Fruit fly (Drosophila melanogaster) whole organism, embryonic: ENCODE measurements around the gene mei-P22.

Experiments
- Abd-B ChIP-seq: fragments of 200-800 bp; sonication (Bioruptor generic); optimal IDR thresholded peaks from 2 replicates; lab custom pipeline; 2018; ENCODE audit warnings: missing biosample characterization, mild to moderate bottlenecking, missing genetic modification characterization, moderate library complexity
- B-H1 ChIP-seq: fragments of 200-800 bp; sonication (Bioruptor generic); IDR thresholded peaks from 3 replicates; pipeline ENCODE4 v1.3.6; 2022; ENCODE audit warnings: missing biosample characterization, missing genetic modification characterization
- Bteb2 ChIP-seq: fragments of 200-800 bp; sonication (Bioruptor generic); optimal IDR thresholded peaks from 2 replicates; lab custom pipeline; 2016; ENCODE audit warnings: missing biosample characterization, missing genetic modification characterization
- CG11560 ChIP-seq: fragments of 200-800 bp; sonication (Bioruptor generic); IDR thresholded peaks from 3 replicates; pipeline ENCODE4 v1.3.6; 2022; ENCODE audit warnings: missing biosample characterization, missing genetic modification characterization
- CG12391 ChIP-seq: fragments of 200-800 bp; sonication (Bioruptor generic); optimal IDR thresholded peaks from 3 replicates; lab custom pipeline; 2018; ENCODE audit warnings: missing biosample characterization, mild to moderate bottlenecking, missing genetic modification characterization, moderate library complexity
- CG14014 ChIP-seq: fragments of 200-800 bp; sonication (Bioruptor generic); IDR thresholded peaks from 2 replicates; pipeline ENCODE4 v1.3.6; 2022; ENCODE audit warnings: missing biosample characterization, missing genetic modification characterization
- CG14050 ChIP-seq: fragments of 200-800 bp; sonication (Bioruptor generic); IDR thresholded peaks from 3 replicates; pipeline ENCODE4 v1.3.6; 2022; ENCODE audit warnings: missing biosample characterization, missing genetic modification characterization
- CG14710 ChIP-seq: fragments of 200-800 bp; sonication (Bioruptor generic); optimal IDR thresholded peaks from 3 replicates; lab custom pipeline; 2019; ENCODE audit warnings: missing biosample characterization, mild to moderate bottlenecking, missing genetic modification characterization, moderate library complexity
- CG1529 ChIP-seq: fragments of 200-800 bp; sonication (Bioruptor generic); optimal IDR thresholded peaks from 3 replicates; lab custom pipeline; 2018; ENCODE audit warnings: missing biosample characterization, missing genetic modification characterization
- CG15479 ChIP-seq: fragments of 200-800 bp; sonication (Bioruptor generic); optimal IDR thresholded peaks from 3 replicates; lab custom pipeline; 2019; ENCODE audit warnings: missing biosample characterization, mild to moderate bottlenecking, missing genetic modification characterization, moderate library complexity
- CG16863 ChIP-seq: fragments of 200-800 bp; sonication (Bioruptor generic); optimal IDR thresholded peaks from 3 replicates; lab custom pipeline; 2016; ENCODE audit warnings: missing biosample characterization, missing genetic modification characterization
- CG17186 ChIP-seq: fragments of 200-800 bp; sonication (Bioruptor generic); optimal IDR thresholded peaks from 3 replicates; lab custom pipeline; 2017; ENCODE audit warnings: missing biosample characterization, missing genetic modification reagents, missing genetic modification characterization
- CG18262 ChIP-seq: fragments of 200-800 bp; optimal IDR thresholded peaks from 3 replicates; lab custom pipeline; 2019; ENCODE audit warnings: missing biosample characterization, mild to moderate bottlenecking, missing genetic modification characterization, moderate library complexity
- CG3995 ChIP-seq: fragments of 200-800 bp; sonication (Bioruptor generic); optimal IDR thresholded peaks from 3 replicates; lab custom pipeline; 2016; ENCODE audit warnings: missing biosample characterization, missing genetic modification characterization
- CG4707 ChIP-seq: fragments of 200-800 bp; sonication (Bioruptor generic); optimal IDR thresholded peaks from 2 replicates; lab custom pipeline; 2018; ENCODE audit warnings: missing biosample characterization, mild to moderate bottlenecking, missing genetic modification characterization, moderate library complexity
- CG4854 ChIP-seq: fragments of 200-800 bp; sonication (Bioruptor generic); optimal IDR thresholded peaks from 2 replicates; lab custom pipeline; 2016; ENCODE audit warnings: missing biosample characterization, missing genetic modification characterization, inconsistent platforms
- CG6813 ChIP-seq: fragments of 200-800 bp; sonication (Bioruptor generic); optimal IDR thresholded peaks from 2 replicates; lab custom pipeline; 2017; ENCODE audit warnings: missing biosample characterization, missing genetic modification characterization, mild to moderate bottlenecking, moderate library complexity, missing genetic modification reagents
- CG8359 ChIP-seq: fragments of 200-800 bp; sonication (Bioruptor generic); optimal IDR thresholded peaks from 2 replicates; lab custom pipeline; 2017; ENCODE audit warnings: missing biosample characterization, mild to moderate bottlenecking, missing genetic modification characterization, borderline replicate concordance
- CG8478 ChIP-seq: fragments of >200 bp; optimal IDR thresholded peaks from 2 replicates; lab custom pipeline; 2018
- CG9609 ChIP-seq: fragments of 200-800 bp; sonication (Bioruptor generic); optimal IDR thresholded peaks from 3 replicates; lab custom pipeline; 2016; ENCODE audit warnings: missing biosample characterization, missing genetic modification characterization
- CG9797 ChIP-seq: fragments of 200-800 bp; sonication (Bioruptor generic); optimal IDR thresholded peaks from 3 replicates; lab custom pipeline; 2018; ENCODE audit warnings: missing biosample characterization, mild to moderate bottlenecking, missing genetic modification characterization
- Chrac-16 ChIP-seq: fragments of 200-800 bp; sonication (Bioruptor generic); optimal IDR thresholded peaks from 3 replicates; lab custom pipeline; 2016; ENCODE audit warnings: missing biosample characterization, missing genetic modification characterization
- E2f1 ChIP-seq: fragments of 200-800 bp; sonication (Bioruptor generic); IDR thresholded peaks from 2 replicates; pipeline ENCODE4 v1.3.6; 2022; ENCODE audit warnings: missing biosample characterization, missing genetic modification characterization
- HHEX ChIP-seq: fragments of 200-800 bp; sonication (Bioruptor generic); optimal IDR thresholded peaks from 3 replicates; lab custom pipeline; 2017; ENCODE audit warnings: missing biosample characterization, mild to moderate bottlenecking, missing genetic modification characterization, missing genetic modification reagents
- HLH3B ChIP-seq: fragments of 200-800 bp; sonication (Bioruptor generic); IDR thresholded peaks from 2 replicates; pipeline ENCODE4 v1.3.6; 2022; ENCODE audit warnings: missing biosample characterization, missing genetic modification characterization
- Med ChIP-seq: fragments of 200-800 bp; sonication (Bioruptor generic); peaks from one replicate; lab custom pipeline; 2016; ENCODE audit warnings: missing biosample characterization, missing genetic modification characterization, mild to moderate bottlenecking, inconsistent platforms, moderate library complexity
- Myb ChIP-seq: fragments of 200-800 bp; sonication (Bioruptor generic); optimal IDR thresholded peaks from 2 replicates; lab custom pipeline; 2016; ENCODE audit warnings: missing biosample characterization, missing genetic modification characterization
- NC2β ChIP-seq: fragments of 200-800 bp; sonication (Bioruptor generic); optimal IDR thresholded peaks from 2 replicates; lab custom pipeline; 2016; ENCODE audit warnings: missing biosample characterization, missing genetic modification characterization
- PHDP ChIP-seq: fragments of 200-800 bp; sonication (Bioruptor generic); optimal IDR thresholded peaks from 3 replicates; lab custom pipeline; 2018; ENCODE audit warnings: missing biosample characterization, mild to moderate bottlenecking, missing genetic modification characterization, moderate library complexity
- Rfx ChIP-seq: fragments of 200-800 bp; sonication (Bioruptor generic); IDR thresholded peaks from 2 replicates; pipeline ENCODE4 v1.3.6; 2022; ENCODE audit warnings: missing biosample characterization, missing genetic modification characterization
- Sin3A ChIP-seq: fragments of >200 bp; optimal IDR thresholded peaks from 2 replicates; lab custom pipeline; 2018
- Sox102F ChIP-seq: fragments of 200-800 bp; sonication (Bioruptor generic); optimal IDR thresholded peaks from 2 replicates; lab custom pipeline; 2018; ENCODE audit warnings: missing biosample characterization, mild to moderate bottlenecking, missing genetic modification characterization, moderate library complexity
- btn ChIP-seq: fragments of 200-800 bp; sonication (Bioruptor generic); optimal IDR thresholded peaks from 2 replicates; lab custom pipeline; 2016; ENCODE audit warnings: missing biosample characterization, missing genetic modification characterization
- ci ChIP-seq: fragments of 200-800 bp; sonication (Bioruptor generic); IDR thresholded peaks from 3 replicates; pipeline ENCODE4 v1.3.6; 2022; ENCODE audit warnings: missing biosample characterization, missing genetic modification characterization
- croc ChIP-seq: fragments of 200-800 bp; sonication (Bioruptor generic); conservative IDR thresholded peaks from 3 replicates; pipeline ENCODE4 v1.3.6; 2022; ENCODE audit warnings: missing biosample characterization, missing genetic modification characterization
- cwo ChIP-seq: fragments of 200-800 bp; sonication (Bioruptor generic); optimal IDR thresholded peaks from 3 replicates; lab custom pipeline; 2017; ENCODE audit warnings: missing biosample characterization, missing genetic modification characterization, mild to moderate bottlenecking, moderate library complexity, missing genetic modification reagents
- gsb ChIP-seq: fragments of 200-800 bp; sonication (Bioruptor generic); IDR thresholded peaks from 2 replicates; pipeline ENCODE4 v1.3.6; 2022; ENCODE audit warnings: missing biosample characterization, missing genetic modification characterization
- gsb-n ChIP-seq: fragments of 200-800 bp; sonication (Bioruptor generic); optimal IDR thresholded peaks from 3 replicates; lab custom pipeline; 2018; ENCODE audit warnings: missing biosample characterization, mild to moderate bottlenecking, missing genetic modification characterization
- jing ChIP-seq: fragments of 200-800 bp; sonication (Bioruptor generic); optimal IDR thresholded peaks from 2 replicates; lab custom pipeline; 2018; ENCODE audit warnings: missing biosample characterization, mild to moderate bottlenecking, missing genetic modification characterization
- kah ChIP-seq: fragments of 200-800 bp; sonication (Bioruptor generic); optimal IDR thresholded peaks from 2 replicates; lab custom pipeline; 2018; ENCODE audit warnings: missing biosample characterization, mild to moderate bottlenecking, missing genetic modification characterization
- lmd ChIP-seq: fragments of 200-800 bp; sonication (Bioruptor generic); IDR thresholded peaks from 2 replicates; pipeline ENCODE4 v1.3.6; 2022; ENCODE audit warnings: missing biosample characterization, missing genetic modification characterization
- maf-S ChIP-seq: fragments of 200-800 bp; sonication (Bioruptor generic); optimal IDR thresholded peaks from 2 replicates; lab custom pipeline; 2016; ENCODE audit warnings: missing biosample characterization, missing genetic modification characterization
- nmo ChIP-seq: fragments of 200-800 bp; sonication (Bioruptor generic); optimal IDR thresholded peaks from 2 replicates; lab custom pipeline; 2018; ENCODE audit warnings: missing biosample characterization, mild to moderate bottlenecking, missing genetic modification characterization, moderate library complexity
- odd ChIP-seq: fragments of 200-800 bp; sonication (Bioruptor generic); optimal IDR thresholded peaks from 2 replicates; lab custom pipeline; 2017; ENCODE audit warnings: missing biosample characterization, mild to moderate bottlenecking, missing genetic modification characterization
- psq ChIP-seq: fragments of 200-800 bp; sonication (Bioruptor generic); optimal IDR thresholded peaks from 2 replicates; lab custom pipeline; 2017; ENCODE audit warnings: missing biosample characterization, missing genetic modification characterization
- sisA ChIP-seq: fragments of 200-800 bp; sonication (Bioruptor generic); IDR thresholded peaks from 2 replicates; pipeline ENCODE4 v1.3.6; 2022; ENCODE audit warnings: missing biosample characterization, missing genetic modification characterization
- slou ChIP-seq: fragments of 200-800 bp; sonication (Bioruptor generic); optimal IDR thresholded peaks from 3 replicates; lab custom pipeline; 2016; ENCODE audit warnings: missing biosample characterization, missing genetic modification characterization
- wek ChIP-seq: fragments of 200-800 bp; sonication (Bioruptor generic); optimal IDR thresholded peaks from 3 replicates; lab custom pipeline; 2018; ENCODE audit warnings: missing biosample characterization, mild to moderate bottlenecking, missing genetic modification characterization, moderate library complexity
- wor ChIP-seq: fragments of 200-800 bp; sonication (Bioruptor generic); IDR thresholded peaks from 2 replicates; pipeline ENCODE4 v1.3.6; 2022; ENCODE audit warnings: missing biosample characterization, missing genetic modification characterization
- zen2 ChIP-seq: fragments of 200-800 bp; sonication (Bioruptor generic); IDR thresholded peaks from 3 replicates; pipeline ENCODE4 v1.3.6; 2022; ENCODE audit warnings: missing biosample characterization, missing genetic modification characterization; ENCODE audit not compliant: partially characterized antibody

Gene mei-P22

dm6 chr3L:7241217-7241859, 2.9 kb upstream of the mei-P22 start, which contains the start of the genes RpL18 and Neos (continued):
- TF ChIP-seq gsb-n, result peak; percentile 68
- peak; percentile 92 for TF ChIP-seq NC2β (GFP tag; lab: Kevin White, UChicago)
- peak; percentile 72 for TF ChIP-seq nmo
- peak; percentile 23 for TF ChIP-seq cwo (GFP tag; lab: Kevin White, UChicago)
- no peak for TF ChIP-seq HLH3B (GFP tag; lab: Robert Waterston, UW)
- peak; percentile 86 for TF ChIP-seq CG12391 (tag; lab: Kevin White, UChicago)
- TF ChIP-seq ci (GFP tag; lab: Robert Waterston, UW), result peak; percentile 93
- no peak for TF ChIP-seq CG8359 (GFP tag; lab: Kevin White, UChicago)
- peak; percentile 59 for TF ChIP-seq Rfx
- TF ChIP-seq croc (GFP tag; lab: Robert Waterston, UW), result no peak
- TF ChIP-seq odd (GFP tag; lab: Kevin White, UChicago), result peak; percentile 88
- peak; percentile 71 for TF ChIP-seq CG6813 (GFP tag; lab: Kevin White, UChicago)
- TF ChIP-seq CG18262, result peak; percentile 70
- TF ChIP-seq maf-S (GFP tag; lab: Kevin White, UChicago), result peak; percentile 38
- TF ChIP-seq CG4854 (GFP tag; lab: Kevin White, UChicago), result peak; percentile 44
- TF ChIP-seq CG4707, result peak; percentile 74
- TF ChIP-seq zen2, result no peak
- peak; percentile 42; the same call in 1 of the 2 replicates for TF ChIP-seq E2f1
- no peak for TF ChIP-seq CG8478 (lab: Kevin White, UChicago)
- TF ChIP-seq wek (GFP tag; lab: Kevin White, UChicago), result peak; percentile 87
- TF ChIP-seq psq (GFP tag; lab: Kevin White, UChicago), result peak; percentile 2
- peak; percentile 70 for TF ChIP-seq Sox102F (GFP tag; lab: Kevin White, UChicago)
- TF ChIP-seq B-H1 (GFP tag; lab: Robert Waterston, UW), result no peak; the same call in 2 of the 3 replicates
- TF ChIP-seq CG9609 (GFP tag; lab: Kevin White, UChicago), result peak; percentile 49
- TF ChIP-seq slou (GFP tag; lab: Kevin White, UChicago), result no peak
- peak; percentile 34; the same call in 1 of the 2 replicates for TF ChIP-seq lmd
- peak; percentile 49 for TF ChIP-seq CG3995 (GFP tag; lab: Kevin White, UChicago)
- TF ChIP-seq CG14710, result peak; percentile 82
- TF ChIP-seq CG15479, result peak; percentile 11
- no peak for TF ChIP-seq CG11560 (tag; lab: Robert Waterston, UW)
- peak; percentile 85 for TF ChIP-seq CG9797 (GFP tag; lab: Kevin White, UChicago)
- TF ChIP-seq Abd-B (GFP tag; lab: Kevin White, UChicago), result peak; percentile 72
- peak; percentile 61 for TF ChIP-seq kah (GFP tag; lab: Kevin White, UChicago)
- peak; percentile 36; the same call in 1 of the 2 replicates for TF ChIP-seq sisA (GFP tag; lab: Robert Waterston, UW)
- peak; percentile 100 for TF ChIP-seq CG17186 (GFP tag; lab: Kevin White, UChicago)
- TF ChIP-seq Bteb2 (GFP tag; lab: Kevin White, UChicago), result peak; percentile 48
- TF ChIP-seq Chrac-16, result peak; percentile 69
- no peak for TF ChIP-seq jing (GFP tag; lab: Kevin White, UChicago)
- TF ChIP-seq PHDP (tag; lab: Kevin White, UChicago), result peak; percentile 73
- peak; percentile 25; the same call in 1 of the 2 replicates for TF ChIP-seq gsb (GFP tag; lab: Robert Waterston, UW)
- peak; percentile 38 for TF ChIP-seq CG14014 (GFP tag; lab: Robert Waterston, UW)
- peak; percentile 36 for TF ChIP-seq Sin3A
- peak; percentile 81 for TF ChIP-seq HHEX (GFP tag; lab: Kevin White, UChicago)
- peak; percentile 98 for TF ChIP-seq Med (GFP tag; lab: Kevin White, UChicago)
- TF ChIP-seq CG16863, result peak; percentile 55
- peak; percentile 36 for TF ChIP-seq Myb
- peak; percentile 74 for TF ChIP-seq CG1529 (GFP tag; lab: Kevin White, UChicago)
- peak; percentile 48 for TF ChIP-seq btn (GFP tag; lab: Kevin White, UChicago)
- TF ChIP-seq CG14050, result peak; percentile 25; the same call in 1 of the 3 replicates
- no peak for TF ChIP-seq wor
